Fruit fly (Drosophila melanogaster) whole organism, prepupa: ENCODE measurements around the gene ND-MNLL.
A peak's percentile ranks its signal among the peaks of the same experiment; 100 is the strongest.

ENCODE experiments used
- Blimp-1 ChIP-seq: fragments of 200-800 bp; sonication (Bioruptor generic); optimal IDR thresholded peaks from 3 replicates; lab custom pipeline; 2017; ENCODE audit warnings: missing biosample characterization, missing genetic modification characterization, mild to moderate bottlenecking, moderate library complexity, missing genetic modification reagents
- CG10631 ChIP-seq: fragments of 200-800 bp; sonication (Bioruptor generic); optimal IDR thresholded peaks from 2 replicates; lab custom pipeline; 2016; ENCODE audit warnings: missing biosample characterization, missing genetic modification characterization
- CG10669 ChIP-seq: fragments of 200-800 bp; sonication (Bioruptor generic); optimal IDR thresholded peaks from 3 replicates; lab custom pipeline; 2018; ENCODE audit warnings: missing biosample characterization, mild to moderate bottlenecking, missing genetic modification characterization, moderate library complexity
- CG11294 ChIP-seq: fragments of 200-800 bp; sonication (Bioruptor generic); IDR thresholded peaks from 2 replicates; pipeline ENCODE4 v1.3.6; 2022; ENCODE audit warnings: missing biosample characterization, missing genetic modification characterization
- CG11762 ChIP-seq: fragments of 200-800 bp; sonication (Bioruptor generic); optimal IDR thresholded peaks from 3 replicates; lab custom pipeline; 2016; ENCODE audit warnings: missing biosample characterization, missing genetic modification characterization; ENCODE audit not compliant: insufficient read depth
- CG11902 ChIP-seq: fragments of 200-800 bp; sonication (Bioruptor generic); optimal IDR thresholded peaks from 3 replicates; lab custom pipeline; 2016; ENCODE audit warnings: missing biosample characterization, missing genetic modification characterization
- CG15336 ChIP-seq: fragments of 200-800 bp; sonication (Bioruptor generic); IDR thresholded peaks from 2 replicates; pipeline ENCODE4 v1.3.6; 2022; ENCODE audit warnings: missing biosample characterization, missing genetic modification characterization
- CG1621 ChIP-seq: fragments of 200-800 bp; sonication (Bioruptor generic); optimal IDR thresholded peaks from 3 replicates; lab custom pipeline; 2018; ENCODE audit warnings: missing biosample characterization, mild to moderate bottlenecking, missing genetic modification characterization
- CG3032 ChIP-seq: fragments of 200-800 bp; optimal IDR thresholded peaks from 2 replicates; lab custom pipeline; 2019; ENCODE audit warnings: missing biosample characterization, mild to moderate bottlenecking, missing genetic modification characterization, moderate library complexity
- CG31627 ChIP-seq: fragments of 200-800 bp; sonication (Bioruptor generic); optimal IDR thresholded peaks from 3 replicates; lab custom pipeline; 2016; ENCODE audit warnings: missing biosample characterization, missing genetic modification characterization
- CG32006 ChIP-seq: fragments of 200-800 bp; sonication (Bioruptor generic); optimal IDR thresholded peaks from 3 replicates; lab custom pipeline; 2017; ENCODE audit warnings: missing biosample characterization, mild to moderate bottlenecking, missing genetic modification characterization
- CG34406 ChIP-seq: fragments of 200-800 bp; sonication (Bioruptor generic); optimal IDR thresholded peaks from 3 replicates; lab custom pipeline; 2016; ENCODE audit warnings: missing biosample characterization, missing genetic modification characterization
- CG3919 ChIP-seq: fragments of 200-800 bp; sonication (Bioruptor generic); optimal IDR thresholded peaks from 3 replicates; lab custom pipeline; 2016; ENCODE audit warnings: missing biosample characterization, missing genetic modification characterization
- CG4318 ChIP-seq: fragments of 200-800 bp; sonication (Bioruptor generic); optimal IDR thresholded peaks from 3 replicates; lab custom pipeline; 2017; ENCODE audit warnings: missing biosample characterization, mild to moderate bottlenecking, missing genetic modification characterization
- CG6163 ChIP-seq: fragments of 200-800 bp; sonication (Bioruptor generic); IDR thresholded peaks from 3 replicates; pipeline ENCODE4 v1.3.6; 2022; ENCODE audit warnings: missing biosample characterization, missing genetic modification characterization
- CG6276 ChIP-seq: fragments of 200-800 bp; sonication (Bioruptor generic); optimal IDR thresholded peaks from 2 replicates; lab custom pipeline; 2017; ENCODE audit warnings: missing biosample characterization, mild to moderate bottlenecking, missing genetic modification characterization
- CG6792 ChIP-seq: fragments of 200-800 bp; sonication (Bioruptor generic); optimal IDR thresholded peaks from 3 replicates; lab custom pipeline; 2016; ENCODE audit warnings: missing biosample characterization, missing genetic modification characterization
- CG6854 ChIP-seq: fragments of 200-800 bp; sonication (Bioruptor generic); optimal IDR thresholded peaks from 2 replicates; lab custom pipeline; 2017; ENCODE audit warnings: missing biosample characterization, mild to moderate bottlenecking, missing genetic modification characterization
- CG8119 ChIP-seq: fragments of 200-800 bp; sonication (Bioruptor generic); IDR thresholded peaks from 3 replicates; pipeline ENCODE4 v1.3.6; 2022; ENCODE audit warnings: missing biosample characterization, missing genetic modification characterization
- CG8319 ChIP-seq: fragments of 200-800 bp; sonication (Bioruptor generic); optimal IDR thresholded peaks from 3 replicates; lab custom pipeline; 2016; ENCODE audit warnings: missing biosample characterization, missing genetic modification characterization
- CG8632 ChIP-seq: fragments of 200-800 bp; sonication (Bioruptor generic); optimal IDR thresholded peaks from 3 replicates; lab custom pipeline; 2016; ENCODE audit warnings: missing biosample characterization, missing genetic modification characterization
- CG9139 ChIP-seq: fragments of 200-800 bp; sonication (Bioruptor generic); optimal IDR thresholded peaks from 3 replicates; lab custom pipeline; 2017; ENCODE audit warnings: missing biosample characterization, mild to moderate bottlenecking, missing genetic modification characterization
- Eip75B ChIP-seq: fragments of 200-800 bp; sonication (Bioruptor generic); optimal IDR thresholded peaks from 3 replicates; lab custom pipeline; 2016; ENCODE audit warnings: missing biosample characterization, missing genetic modification characterization
- Eip78C ChIP-seq: fragments of 200-800 bp; sonication (Bioruptor generic); peaks from one replicate; lab custom pipeline; 2016; ENCODE audit warnings: missing biosample characterization, missing genetic modification characterization
- Eip93F ChIP-seq: fragments of 200-800 bp; sonication (Bioruptor generic); optimal IDR thresholded peaks from 2 replicates; lab custom pipeline; 2016; ENCODE audit warnings: missing biosample characterization, mild to moderate bottlenecking, missing genetic modification characterization
- Ets21C ChIP-seq: fragments of 200-800 bp; sonication (Bioruptor generic); optimal IDR thresholded peaks from 3 replicates; lab custom pipeline; 2016; ENCODE audit warnings: missing biosample characterization, missing genetic modification characterization
- Ets96B ChIP-seq: fragments of 200-800 bp; optimal IDR thresholded peaks from 2 replicates; lab custom pipeline; 2019; ENCODE audit warnings: missing biosample characterization, mild to moderate bottlenecking, missing genetic modification characterization, moderate library complexity
- Hr38 ChIP-seq: sonication (Bioruptor generic); optimal IDR thresholded peaks from 2 replicates; lab custom pipeline; 2016; ENCODE audit warnings: missing biosample characterization, missing genetic modification characterization
- Hr39 ChIP-seq: fragments of 200-800 bp; sonication (Bioruptor generic); optimal IDR thresholded peaks from 2 replicates; lab custom pipeline; 2016; ENCODE audit warnings: missing biosample characterization, missing genetic modification characterization
- Hr4 ChIP-seq: fragments of 200-800 bp; sonication (Bioruptor generic); optimal IDR thresholded peaks from 3 replicates; lab custom pipeline; 2016; ENCODE audit warnings: missing biosample characterization, missing genetic modification characterization
- Lpt ChIP-seq: fragments of 200-800 bp; sonication (Bioruptor generic); optimal IDR thresholded peaks from 3 replicates; lab custom pipeline; 2016; ENCODE audit warnings: missing biosample characterization, missing genetic modification characterization
- Met ChIP-seq: fragments of 200-800 bp; sonication (Bioruptor generic); optimal IDR thresholded peaks from 3 replicates; lab custom pipeline; 2016; ENCODE audit warnings: missing biosample characterization, missing genetic modification characterization
- OdsH ChIP-seq: fragments of 200-800 bp; sonication (Bioruptor generic); optimal IDR thresholded peaks from 3 replicates; lab custom pipeline; 2016; ENCODE audit warnings: missing biosample characterization, missing genetic modification characterization
- Sox14 ChIP-seq: fragments of 200-800 bp; sonication (Bioruptor generic); optimal IDR thresholded peaks from 3 replicates; lab custom pipeline; 2016; ENCODE audit warnings: missing biosample characterization, missing genetic modification characterization
- Sox15 ChIP-seq: fragments of 200-800 bp; sonication (Bioruptor generic); optimal IDR thresholded peaks from 3 replicates; lab custom pipeline; 2016; ENCODE audit warnings: missing biosample characterization, missing genetic modification characterization
- achi ChIP-seq: fragments of 200-800 bp; sonication (Bioruptor generic); optimal IDR thresholded peaks from 3 replicates; lab custom pipeline; 2016; ENCODE audit warnings: missing biosample characterization, missing genetic modification characterization
- acj6 ChIP-seq: fragments of 200-800 bp; sonication (Bioruptor generic); optimal IDR thresholded peaks from 3 replicates; lab custom pipeline; 2016; ENCODE audit warnings: missing biosample characterization, missing genetic modification characterization
- dac ChIP-seq: fragments of 200-800 bp; sonication (Bioruptor generic); optimal IDR thresholded peaks from 2 replicates; lab custom pipeline; 2017; ENCODE audit warnings: missing biosample characterization, mild to moderate bottlenecking, missing genetic modification characterization
- dsx ChIP-seq: fragments of 200-800 bp; optimal IDR thresholded peaks from 3 replicates; lab custom pipeline; 2019; ENCODE audit warnings: missing biosample characterization, mild to moderate bottlenecking, missing genetic modification characterization, moderate library complexity; ENCODE audit not compliant: poor library complexity, severe bottlenecking
- eg ChIP-seq: fragments of 200-800 bp; sonication (Bioruptor generic); IDR thresholded peaks from 3 replicates; pipeline ENCODE4 v1.3.6; 2022; ENCODE audit warnings: missing biosample characterization, missing genetic modification characterization
- esn ChIP-seq: fragments of 200-800 bp; sonication (Bioruptor generic); optimal IDR thresholded peaks from 2 replicates; lab custom pipeline; 2016; ENCODE audit warnings: missing biosample characterization, mild to moderate bottlenecking, missing genetic modification characterization, moderate library complexity
- fd59A ChIP-seq: fragments of 200-800 bp; sonication (Bioruptor generic); optimal IDR thresholded peaks from 2 replicates; lab custom pipeline; 2017; ENCODE audit warnings: missing biosample characterization, mild to moderate bottlenecking, missing genetic modification characterization, missing genetic modification reagents
- fd85E ChIP-seq: fragments of 200-800 bp; sonication (Bioruptor generic); optimal IDR thresholded peaks from 3 replicates; lab custom pipeline; 2016; ENCODE audit warnings: missing biosample characterization, missing genetic modification characterization
- fkh ChIP-seq: fragments of 200-800 bp; sonication (Bioruptor generic); optimal IDR thresholded peaks from 3 replicates; lab custom pipeline; 2017; ENCODE audit warnings: missing biosample characterization, mild to moderate bottlenecking, missing genetic modification characterization, moderate library complexity
- net ChIP-seq: fragments of 200-800 bp; sonication (Bioruptor generic); optimal IDR thresholded peaks from 3 replicates; lab custom pipeline; 2016; ENCODE audit warnings: missing biosample characterization, missing genetic modification characterization
- pdm3 ChIP-seq: fragments of 200-800 bp; sonication (Bioruptor generic); optimal IDR thresholded peaks from 3 replicates; lab custom pipeline; 2016; ENCODE audit warnings: missing biosample characterization, missing genetic modification characterization
- salr ChIP-seq, 2 experiments: fragments of 200-800 bp; sonication (Bioruptor generic); optimal IDR thresholded peaks; 3 replicates each; lab custom pipeline; 2016 to 2018; ENCODE audit warnings: missing biosample characterization in 2 of 2, missing genetic modification characterization in 2 of 2, mild to moderate bottlenecking in 1 of 2
- spab ChIP-seq: fragments of 200-800 bp; sonication (Bioruptor generic); optimal IDR thresholded peaks from 2 replicates; lab custom pipeline; 2017; ENCODE audit warnings: missing biosample characterization, mild to moderate bottlenecking, missing genetic modification characterization, missing genetic modification reagents
- ss ChIP-seq, 2 experiments: fragments of 200-800 bp; sonication (Bioruptor generic); optimal IDR thresholded peaks; 2 replicates in 1 of 2; 3 replicates in 1 of 2; lab custom pipeline; 2017 to 2018; ENCODE audit warnings: mild to moderate bottlenecking in 2 of 2, missing biosample characterization in 2 of 2, missing genetic modification characterization in 2 of 2, moderate library complexity in 1 of 2
- svp ChIP-seq: fragments of 200-800 bp; sonication (Bioruptor generic); peaks from one replicate; lab custom pipeline; 2016; ENCODE audit warnings: missing biosample characterization, missing genetic modification characterization
- topi ChIP-seq: fragments of 200-800 bp; sonication (Bioruptor generic); optimal IDR thresholded peaks from 3 replicates; lab custom pipeline; 2016; ENCODE audit warnings: missing biosample characterization, missing genetic modification characterization
- vri ChIP-seq: fragments of 200-800 bp; sonication (Bioruptor generic); optimal IDR thresholded peaks from 3 replicates; lab custom pipeline; 2016; ENCODE audit warnings: missing biosample characterization, mild to moderate bottlenecking, missing genetic modification characterization

The ND-MNLL gene

DNA sequence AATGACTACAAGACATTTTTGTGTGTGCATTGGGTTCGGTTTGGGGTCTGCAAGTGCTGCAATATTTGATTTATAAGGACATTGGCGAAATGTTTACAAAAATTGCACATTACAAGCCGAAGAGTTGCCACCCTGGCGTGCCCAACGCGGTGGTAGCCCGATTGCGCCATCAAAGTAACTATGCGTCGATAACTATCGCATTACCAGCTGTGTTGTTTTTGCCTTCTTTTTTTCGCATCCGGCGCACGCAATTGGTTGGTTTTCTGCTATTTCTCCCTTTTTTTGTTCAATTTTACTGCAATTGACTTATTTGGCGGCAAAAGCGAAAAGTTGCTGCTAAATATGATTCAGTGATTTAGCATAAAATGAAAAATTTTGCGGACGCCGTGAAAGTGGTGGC lies 41.1 kb upstream of the ND-MNLL start, which contains the start of gene RpS14b:
Gene RpS14b (plus strand): TSS at position 220 of the 400 bp plus-strand sequence.
- TF ChIP-seq fd59A (peak; percentile 39), Ets96B (tag; lab: Kevin White, UChicago) (peak; percentile 14), CG6792 (GFP tag; lab: Kevin White, UChicago) (peak; percentile 54), Met (peak; percentile 68), CG11294 (GFP tag; lab: Robert Waterston, UW) (no peak), Sox15 (GFP tag; lab: Kevin White, UChicago) (no peak), Eip93F (GFP tag; lab: Kevin White, UChicago) (no peak), CG3032 (tag; lab: Kevin White, UChicago) (peak; percentile 46), dsx (GFP tag; lab: Kevin White, UChicago) (peak; percentile 8), Eip75B (GFP tag; lab: Kevin White, UChicago) (peak; percentile 36), esn (GFP tag; lab: Kevin White, UChicago) (peak; percentile 77), fd85E (peak; percentile 11), CG6163 (GFP tag; lab: Robert Waterston, UW) (peak; percentile 81), Blimp-1 (GFP tag; lab: Kevin White, UChicago) (no peak), Hr39 (GFP tag; lab: Kevin White, UChicago) (peak; percentile 49), topi (GFP tag; lab: Kevin White, UChicago) (peak; percentile 71), CG6276 (no peak), CG9139 (GFP tag; lab: Kevin White, UChicago) (peak; percentile 62), ss (GFP tag; optimal IDR thresholded peaks at IDR 0.05; lab: Kevin White, UChicago) (peak; percentile 59 to 70), CG8119 (no peak; the same call in 2 of the 3 replicates), CG1621 (peak; percentile 54), CG8632 (GFP tag; lab: Kevin White, UChicago) (peak; percentile 57), CG15336 (GFP tag; lab: Robert Waterston, UW) (peak; percentile 29; the same call in 1 of the 2 replicates), spab (peak; percentile 7), OdsH (GFP tag; lab: Kevin White, UChicago) (peak; percentile 56), CG32006 (peak; percentile 36), CG10631 (GFP tag; lab: Kevin White, UChicago) (peak; percentile 44), CG11902 (GFP tag; lab: Kevin White, UChicago) (peak; percentile 30), CG31627 (GFP tag; lab: Kevin White, UChicago) (peak; percentile 59), CG34406 (peak; percentile 63), pdm3 (GFP tag; lab: Kevin White, UChicago) (peak; percentile 54), achi (GFP tag; lab: Kevin White, UChicago) (peak; percentile 64), CG10669 (peak; percentile 28), vri (GFP tag; lab: Kevin White, UChicago) (peak; percentile 49), net (GFP tag; lab: Kevin White, UChicago) (peak; percentile 67), CG6854 (GFP tag; lab: Kevin White, UChicago) (peak; percentile 71), Sox14 (peak; percentile 48), acj6 (GFP tag; lab: Kevin White, UChicago) (peak; percentile 25), dac (GFP tag; lab: Kevin White, UChicago) (peak; percentile 43), Lpt (GFP tag; lab: Kevin White, UChicago) (no peak), svp (peak; percentile 21), eg (peak; percentile 75), Eip78C (GFP tag; lab: Kevin White, UChicago) (peak; percentile 77), CG3919 (peak; percentile 68), salr (GFP tag; optimal IDR thresholded peaks at IDR 0.05; lab: Kevin White, UChicago) (peak; percentile 4 to 57), Hr38 (GFP tag; lab: Kevin White, UChicago) (no peak), CG11762 (GFP tag; lab: Kevin White, UChicago) (no peak), Hr4 (GFP tag; lab: Kevin White, UChicago) (no peak), Ets21C (GFP tag; lab: Kevin White, UChicago) (no peak), fkh (GFP tag; lab: Kevin White, UChicago) (peak; percentile 60), CG8319 (peak; percentile 18), CG4318 (GFP tag; lab: Kevin White, UChicago) (no peak)
